Worm (Caenorhabditis elegans): Measurements from ENCODE around the gene cdgs-1.

cdgs-1 gene

ce11 chrIV:7808583-7808982 is 7.0 kb downstream of the cdgs-1 start, which contains the start of gene C33H5.1:
Gene C33H5.1, plus strand, starts transcription at chrIV:7808912.
- TF ChIP-seq hlh-30 (tag; optimal IDR thresholded peaks at IDR 0.05; ENCODE audit: insufficient read depth) (no peak), hlh-8 (tag; optimal IDR thresholded peaks at IDR 0.05) (no peak), npax-4 (tag; optimal IDR thresholded peaks at IDR 0.05) (no peak), C08G9.2 (tag; optimal IDR thresholded peaks at IDR 0.05) (no peak), tbx-7 (tag; optimal IDR thresholded peaks at IDR 0.05) (no peak), fax-1 (tag; optimal IDR thresholded peaks at IDR 0.05) (no peak), ama-1 (optimal IDR thresholded peaks at IDR 0.05) (no peak), ref-2 (tag; optimal IDR thresholded peaks at IDR 0.05) (no peak)

- TF ChIP-seq elt-2 (tag; optimal IDR thresholded peaks at IDR 0.05), result no peak
- no peak for TF ChIP-seq pros-1 (tag; optimal IDR thresholded peaks at IDR 0.05)
- no peak for TF ChIP-seq unc-42 (tag; optimal IDR thresholded peaks at IDR 0.05)
- no peak for TF ChIP-seq lin-11 (tag; optimal IDR thresholded peaks at IDR 0.05)
- no peak for TF ChIP-seq pha-2 (tag; optimal IDR thresholded peaks at IDR 0.05)
- no peak for TF ChIP-seq fax-1 (tag; optimal IDR thresholded peaks at IDR 0.05)
- no peak for TF ChIP-seq ceh-31 (tag; optimal IDR thresholded peaks at IDR 0.05)
- no peak for TF ChIP-seq hlh-13 (GFP tag; optimal IDR thresholded peaks at IDR 0.05)
- no peak for TF ChIP-seq ceh-14 (tag; optimal IDR thresholded peaks at IDR 0.05)
- TF ChIP-seq elt-4 (tag; optimal IDR thresholded peaks at IDR 0.05), result no peak
- no peak for TF ChIP-seq K02D7.2 (tag; optimal IDR thresholded peaks at IDR 0.05)
- no peak for TF ChIP-seq tbx-2 (tag; optimal IDR thresholded peaks at IDR 0.05)
- TF ChIP-seq C08G9.2 (tag; optimal IDR thresholded peaks at IDR 0.05), result no peak
- no peak for TF ChIP-seq pqm-1 (tag; optimal IDR thresholded peaks at IDR 0.05)
- no peak for TF ChIP-seq ceh-45 (GFP tag; IDR thresholded peaks at IDR 0.05)
- no peak for TF ChIP-seq ceh-22 (tag; optimal IDR thresholded peaks at IDR 0.05)
- no peak for TF ChIP-seq che-1 (tag; optimal IDR thresholded peaks at IDR 0.05)
- no peak for TF ChIP-seq dve-1 (tag; optimal IDR thresholded peaks at IDR 0.05)
Observed at ce11 chrIV:7804740-7805139, 10.8 kb downstream of the cdgs-1 start, which contains the start of gene C33H5.2. Gene C33H5.2, plus strand, starts transcription at chrIV:7805040.

- TF ChIP-seq ahr-1 (tag; optimal IDR thresholded peaks at IDR 0.05) (no peak), eyg-1 (tag; optimal IDR thresholded peaks at IDR 0.05) (no peak), hlh-13 (GFP tag; optimal IDR thresholded peaks at IDR 0.05) (no peak)
Observed at ce11 chrIV:7803250-7803649, 12.3 kb downstream of the cdgs-1 start, which contains the start of gene C33H5.16. Gene C33H5.16, minus strand, starts transcription at chrIV:7803350.

- TF ChIP-seq hlh-30 (tag; optimal IDR thresholded peaks at IDR 0.05; ENCODE audit: insufficient read depth) (no peak), che-1 (tag; optimal IDR thresholded peaks at IDR 0.05) (no peak), K02D7.2 (tag; optimal IDR thresholded peaks at IDR 0.05) (no peak), T23F11.4 (GFP tag; optimal IDR thresholded peaks at IDR 0.05) (no peak), ceh-48 (tag; optimal IDR thresholded peaks at IDR 0.05) (no peak), tbx-7 (tag; optimal IDR thresholded peaks at IDR 0.05) (no peak), sdc-2 (tag; optimal IDR thresholded peaks at IDR 0.05) (no peak), ceh-14 (tag; optimal IDR thresholded peaks at IDR 0.05) (no peak), fkh-10 (GFP tag; optimal IDR thresholded peaks at IDR 0.05) (no peak), tbx-2 (tag; optimal IDR thresholded peaks at IDR 0.05) (no peak), ceh-34 (tag; optimal IDR thresholded peaks at IDR 0.05) (no peak), ceh-19 (GFP tag; optimal IDR thresholded peaks at IDR 0.05) (no peak), fkh-6 (tag; optimal IDR thresholded peaks at IDR 0.05) (no peak), ceh-18 (tag; optimal IDR thresholded peaks at IDR 0.05) (no peak), ama-1 (optimal IDR thresholded peaks at IDR 0.05) (no peak), fax-1 (tag; optimal IDR thresholded peaks at IDR 0.05) (no peak), madf-2 (tag; optimal IDR thresholded peaks at IDR 0.05) (no peak), unc-55 (GFP tag; optimal IDR thresholded peaks at IDR 0.05) (no peak), gmeb-2 (tag; optimal IDR thresholded peaks at IDR 0.05) (no peak)
Observed at ce11 chrIV:7800338-7800737, 15.2 kb downstream of the cdgs-1 start.

All from whole organism, late embryonic.